Worm (Caenorhabditis elegans) whole organism, L3 larva: ENCODE results near the gene CD4.8.

Experiments
- R02D3.7 ChIP-seq: fragments of 150-350 bp; optimal IDR thresholded peaks from 2 replicates; lab custom pipeline; 2014; ENCODE audit warnings: missing biosample characterization, missing genetic modification characterization
- ZK546.5 ChIP-seq: sonication (generic microtip); optimal IDR thresholded peaks from 2 replicates; lab custom pipeline; 2017; ENCODE audit warnings: missing biosample characterization, missing genetic modification characterization
- aly-2 ChIP-seq: fragments of 150-350 bp; optimal IDR thresholded peaks from 2 replicates; lab custom pipeline; 2014; ENCODE audit warnings: missing biosample characterization, missing genetic modification characterization
- ama-1 ChIP-seq: fragments of 150-350 bp; optimal IDR thresholded peaks from 2 replicates; lab custom pipeline; 2018
- ceh-82 ChIP-seq: fragments of 150-350 bp; optimal IDR thresholded peaks from 2 replicates; lab custom pipeline; 2014; ENCODE audit warnings: missing biosample characterization, missing genetic modification characterization
- ceh-9 ChIP-seq: sonication (generic microtip); optimal IDR thresholded peaks from 2 replicates; lab custom pipeline; 2018; ENCODE audit warnings: missing biosample characterization, missing genetic modification characterization
- egl-27 ChIP-seq: sonication (generic microtip); optimal IDR thresholded peaks from 4 replicates; lab custom pipeline; 2017; ENCODE audit warnings: missing biosample characterization, missing genetic modification reagents, missing genetic modification characterization
- egl-5 ChIP-seq: fragments of 150-350 bp; optimal IDR thresholded peaks from 2 replicates; lab custom pipeline; 2017; ENCODE audit warnings: missing biosample characterization, missing genetic modification reagents, missing genetic modification characterization, inconsistent platforms
- elt-1 ChIP-seq: fragments of 150-350 bp; optimal IDR thresholded peaks from 2 replicates; lab custom pipeline; 2014; ENCODE audit warnings: missing biosample characterization, missing genetic modification characterization
- elt-2 ChIP-seq: sonication (generic microtip); optimal IDR thresholded peaks from 2 replicates; lab custom pipeline; 2016; ENCODE audit warnings: missing genetic modification reagents, mild to moderate bottlenecking, missing genetic modification characterization, missing compliant biosample characterization
- elt-3 ChIP-seq, 3 experiments: fragments of 150-350 bp in 1 of 3; sonication (generic microtip) in 2 of 3; optimal IDR thresholded peaks; 2 replicates in 2 of 3; 4 replicates in 1 of 3; lab custom pipeline; 2014 to 2017; ENCODE audit warnings: missing biosample characterization in 3 of 3, missing genetic modification characterization in 3 of 3
- fkh-10 ChIP-seq: sonication (generic microtip); optimal IDR thresholded peaks from 2 replicates; lab custom pipeline; 2017; ENCODE audit warnings: missing biosample characterization, missing genetic modification reagents, missing genetic modification characterization
- fkh-2 ChIP-seq: fragments of 150-350 bp; optimal IDR thresholded peaks from 2 replicates; lab custom pipeline; 2014; ENCODE audit warnings: missing biosample characterization, missing genetic modification reagents, missing genetic modification characterization
- fos-1 ChIP-seq: fragments of 150-350 bp; optimal IDR thresholded peaks from 2 replicates; lab custom pipeline; 2014; ENCODE audit warnings: missing biosample characterization, missing genetic modification characterization
- hmg-11 ChIP-seq: sonication (generic microtip); optimal IDR thresholded peaks from 2 replicates; lab custom pipeline; 2016; ENCODE audit warnings: missing genetic modification characterization, missing compliant biosample characterization
- jun-1 ChIP-seq: fragments of 150-350 bp; optimal IDR thresholded peaks from 2 replicates; lab custom pipeline; 2014; ENCODE audit warnings: missing biosample characterization, missing genetic modification reagents, missing genetic modification characterization
- lin-15B ChIP-seq: fragments of 150-350 bp; optimal IDR thresholded peaks from 2 replicates; lab custom pipeline; 2014; ENCODE audit warnings: missing biosample characterization, missing genetic modification characterization
- lin-39 ChIP-seq: fragments of 150-350 bp; optimal IDR thresholded peaks from 2 replicates; lab custom pipeline; 2018; ENCODE audit warnings: missing biosample characterization, missing genetic modification reagents, missing genetic modification characterization
- mdl-1 ChIP-seq: fragments of 150-350 bp; optimal IDR thresholded peaks from 2 replicates; lab custom pipeline; 2014; ENCODE audit warnings: missing biosample characterization, missing genetic modification characterization
- nfya-1 ChIP-seq: sonication (generic microtip); optimal IDR thresholded peaks from 2 replicates; lab custom pipeline; 2017; ENCODE audit warnings: missing genetic modification characterization, mild to moderate bottlenecking, missing compliant biosample characterization, antibody characterized with exemption, moderate library complexity; ENCODE audit not compliant: insufficient read depth
- nhr-11 ChIP-seq: fragments of 150-350 bp; optimal IDR thresholded peaks from 2 replicates; lab custom pipeline; 2014; ENCODE audit warnings: missing biosample characterization, missing genetic modification characterization
- nhr-23 ChIP-seq: fragments of 150-350 bp; optimal IDR thresholded peaks from 2 replicates; lab custom pipeline; 2014; ENCODE audit warnings: missing biosample characterization, missing genetic modification reagents, missing genetic modification characterization
- nhr-237 ChIP-seq: fragments of 150-350 bp; optimal IDR thresholded peaks from 2 replicates; lab custom pipeline; 2014; ENCODE audit warnings: missing biosample characterization, missing genetic modification characterization
- nhr-25 ChIP-seq: sonication (generic microtip); optimal IDR thresholded peaks from 2 replicates; lab custom pipeline; 2017; ENCODE audit warnings: missing biosample characterization, missing genetic modification characterization
- nhr-28 ChIP-seq: fragments of 150-350 bp; optimal IDR thresholded peaks from 2 replicates; lab custom pipeline; 2014; ENCODE audit warnings: missing biosample characterization, missing genetic modification characterization
- nhr-43 ChIP-seq: sonication (generic microtip); optimal IDR thresholded peaks from 2 replicates; lab custom pipeline; 2016; ENCODE audit warnings: mild to moderate bottlenecking, missing genetic modification characterization, missing compliant biosample characterization; ENCODE audit not compliant: poor library complexity, severe bottlenecking
- nhr-76 ChIP-seq: fragments of 150-350 bp; sonication (generic microtip); optimal IDR thresholded peaks from 5 replicates; lab custom pipeline; 2014; ENCODE audit warnings: missing biosample characterization, missing genetic modification characterization
- nhr-77 ChIP-seq: fragments of 150-350 bp; optimal IDR thresholded peaks from 2 replicates; lab custom pipeline; 2014; ENCODE audit warnings: missing biosample characterization, missing genetic modification characterization
- pha-4 ChIP-seq: fragments of 150-350 bp; optimal IDR thresholded peaks from 2 replicates; lab custom pipeline; 2014; ENCODE audit warnings: missing biosample characterization, missing genetic modification reagents, missing genetic modification characterization
- pqm-1 ChIP-seq: fragments of 150-350 bp; optimal IDR thresholded peaks from 2 replicates; lab custom pipeline; 2017; ENCODE audit warnings: missing biosample characterization, missing genetic modification characterization, inconsistent platforms
- sea-2 ChIP-seq: fragments of 150-350 bp; sonication (generic microtip); optimal IDR thresholded peaks from 4 replicates; lab custom pipeline; 2014; ENCODE audit warnings: missing biosample characterization, missing genetic modification reagents, missing genetic modification characterization
- skn-1 ChIP-seq: fragments of 150-350 bp; optimal IDR thresholded peaks from 2 replicates; lab custom pipeline; 2014; ENCODE audit warnings: missing biosample characterization, missing genetic modification characterization
- snpc-4 ChIP-seq: fragments of 150-350 bp; optimal IDR thresholded peaks from 2 replicates; lab custom pipeline; 2014; ENCODE audit warnings: missing biosample characterization, missing genetic modification characterization
- tbx-2 ChIP-seq: sonication (generic microtip); optimal IDR thresholded peaks from 2 replicates; lab custom pipeline; 2016; ENCODE audit warnings: mild to moderate bottlenecking, missing genetic modification characterization, missing compliant biosample characterization
- unc-39 ChIP-seq: sonication (generic microtip); optimal IDR thresholded peaks from 4 replicates; lab custom pipeline; 2017; ENCODE audit warnings: missing biosample characterization, missing genetic modification characterization
- unc-62 ChIP-seq: fragments of 150-350 bp; sonication (generic microtip); optimal IDR thresholded peaks from 4 replicates; lab custom pipeline; 2014; ENCODE audit warnings: missing biosample characterization, missing genetic modification reagents, missing genetic modification characterization
- zag-1 ChIP-seq: fragments of 150-350 bp; optimal IDR thresholded peaks from 2 replicates; lab custom pipeline; 2014; ENCODE audit warnings: missing biosample characterization, missing genetic modification characterization
- ztf-11 ChIP-seq: fragments of 150-350 bp; optimal IDR thresholded peaks from 2 replicates; lab custom pipeline; 2014; ENCODE audit warnings: missing biosample characterization, missing genetic modification characterization
- ztf-4 ChIP-seq: fragments of 150-350 bp; optimal IDR thresholded peaks from 2 replicates; lab custom pipeline; 2014; ENCODE audit warnings: missing biosample characterization, missing genetic modification characterization

CD4.8 gene

DNA sequence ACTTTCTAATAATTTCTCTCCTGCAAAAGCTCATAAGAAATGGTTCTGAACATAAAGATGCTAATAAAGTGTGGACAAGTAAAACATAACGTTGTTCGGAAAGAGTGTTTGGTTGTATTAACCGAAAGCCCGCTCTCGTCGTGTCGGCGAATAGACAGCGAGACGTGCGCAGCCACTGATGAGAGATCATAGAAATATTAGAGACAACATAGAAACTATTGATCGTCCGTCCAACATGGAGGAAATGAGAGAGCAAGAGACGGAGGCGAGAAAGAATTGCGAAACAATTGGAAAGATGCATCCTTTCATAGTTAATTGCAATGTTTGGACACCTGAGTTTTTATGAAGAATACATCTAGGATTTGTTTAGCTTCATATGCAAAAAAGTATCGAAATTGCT is 20.6 kb downstream of the CD4.8 start (continued):
- TF ChIP-seq hmg-11 (tag; lab: Kevin White, UChicago) (peak; percentile 84), elt-1 (no peak), unc-39 (no peak), unc-62 (no peak), ZK546.5 (no peak), sea-2 (GFP tag; lab: Kevin White, UChicago) (no peak), lin-39 (tag; lab: Kevin White, UChicago) (peak; percentile 43), egl-27 (tag; lab: Kevin White, UChicago) (no peak), elt-3 (tag; optimal IDR thresholded peaks at IDR 0.05; lab: Kevin White, UChicago) (no peak), nhr-23 (tag; lab: Kevin White, UChicago) (peak; percentile 47), nhr-28 (tag; lab: Kevin White, UChicago) (no peak), ztf-11 (no peak), aly-2 (tag; lab: Kevin White, UChicago) (no peak), nhr-43 (tag; lab: Kevin White, UChicago) (peak; percentile 30), tbx-2 (tag; lab: Kevin White, UChicago) (no peak), zag-1 (tag; lab: Kevin White, UChicago) (no peak), ama-1 (peak; percentile 48), ceh-82 (no peak), R02D3.7 (tag; lab: Kevin White, UChicago) (no peak), nhr-237 (no peak), fos-1 (no peak), nhr-76 (tag; lab: Kevin White, UChicago) (no peak), ztf-4 (tag; lab: Kevin White, UChicago) (no peak), egl-5 (no peak), jun-1 (tag; lab: Kevin White, UChicago) (no peak), mdl-1 (tag; lab: Kevin White, UChicago) (no peak)

DNA sequence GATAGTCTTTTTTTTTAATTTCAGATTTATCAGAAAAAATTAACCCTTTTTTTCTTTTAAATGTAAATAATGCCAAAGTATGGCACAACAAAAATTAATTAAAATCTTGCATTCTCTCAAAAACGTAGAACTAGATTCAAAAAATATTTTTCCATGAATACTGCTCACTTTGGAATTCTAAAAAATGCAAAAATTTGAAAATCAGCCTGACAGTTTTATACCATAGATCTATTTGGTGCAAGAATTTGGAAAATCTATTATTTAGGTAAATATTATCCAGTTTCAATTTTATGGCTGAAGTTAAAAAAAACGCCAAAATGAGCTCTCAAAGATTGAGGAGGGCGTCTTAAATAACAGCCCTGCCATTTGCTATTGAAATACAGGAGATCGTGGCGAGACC is 21.5 kb downstream of the CD4.8 start:
- TF ChIP-seq ceh-82 (no peak), lin-15B (no peak), ztf-4 (tag; lab: Kevin White, UChicago) (no peak), nhr-11 (tag; lab: Kevin White, UChicago) (no peak), nfya-1 (tag; lab: Kevin White, UChicago) (no peak), fkh-2 (tag; lab: Kevin White, UChicago) (no peak)

DNA sequence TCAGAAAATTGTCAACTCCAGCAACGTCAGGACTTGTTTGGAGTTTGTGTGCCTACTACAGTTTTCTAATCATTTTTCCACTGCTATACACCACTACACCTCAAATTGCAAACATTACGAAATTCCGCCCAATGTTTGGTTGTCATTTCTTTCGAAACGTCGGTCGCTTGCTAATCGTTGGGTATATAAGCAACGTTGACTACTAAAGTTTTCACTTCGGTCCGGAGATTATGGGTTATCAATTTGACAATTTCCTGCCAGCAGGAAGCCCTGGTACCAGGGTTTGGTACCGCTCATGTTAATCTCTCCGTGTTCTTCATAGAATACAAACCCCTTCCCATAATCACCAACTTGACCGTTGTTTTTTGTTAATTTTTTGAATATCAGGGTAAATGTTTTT is 25.2 kb downstream of the CD4.8 start:
- no peak for TF ChIP-seq lin-15B
- no peak for TF ChIP-seq nhr-23 (tag; lab: Kevin White, UChicago)
- TF ChIP-seq pqm-1: peak; percentile 53
- peak; percentile 30 for TF ChIP-seq ama-1
- no peak for TF ChIP-seq nhr-76 (tag; lab: Kevin White, UChicago)
- TF ChIP-seq hmg-11 (tag; lab: Kevin White, UChicago): peak; percentile 42
- peak; percentile 2 for TF ChIP-seq ceh-82
- peak; percentile 59 for TF ChIP-seq jun-1 (tag; lab: Kevin White, UChicago)
- peak; percentile 98 for TF ChIP-seq snpc-4
- peak; percentile 76 for TF ChIP-seq elt-2
- TF ChIP-seq skn-1 (tag; lab: Kevin White, UChicago): peak; percentile 68
- TF ChIP-seq fos-1: no peak
- peak; percentile 16 for TF ChIP-seq nhr-77 (tag; lab: Kevin White, UChicago)
- peak; percentile 11 for TF ChIP-seq nfya-1 (tag; lab: Kevin White, UChicago)
- peak; percentile 65 for TF ChIP-seq pha-4 (tag; lab: Kevin White, UChicago)
- TF ChIP-seq unc-62: no peak
- TF ChIP-seq nhr-25: no peak
- peak; percentile 29 for TF ChIP-seq nhr-43 (tag; lab: Kevin White, UChicago)
- TF ChIP-seq, all 47 proteins: peak for 12

ce11 chrV:5571691-5572090 is 29.5 kb downstream of the CD4.8 start:
- peak; percentile 53 for TF ChIP-seq fkh-10 (GFP tag; lab: Kevin White, UChicago)
- no peak for TF ChIP-seq tbx-2 (tag; lab: Kevin White, UChicago)
- TF ChIP-seq ceh-9 (tag; lab: Kevin White, UChicago): no peak
